Worm (Caenorhabditis elegans) whole organism, early embryonic: ENCODE measurements around the gene D1022.5.

Experiments used
- F13C5.2 ChIP-seq: sonication (generic microtip); optimal IDR thresholded peaks from 2 replicates; lab custom pipeline; 2017; ENCODE audit warnings: mild to moderate bottlenecking, missing genetic modification characterization, inconsistent platforms, missing compliant biosample characterization
- ama-1 ChIP-seq: fragments of 150-350 bp; optimal IDR thresholded peaks from 2 replicates; lab custom pipeline; 2014
- ceh-13 ChIP-seq: fragments of 200-800 bp; sonication (Bioruptor generic); optimal IDR thresholded peaks from 2 replicates; lab custom pipeline; 2018; ENCODE audit warnings: mild to moderate bottlenecking, missing genetic modification characterization, missing compliant biosample characterization
- hmg-4 ChIP-seq: fragments of 200-800 bp; sonication (Bioruptor generic); optimal IDR thresholded peaks from 2 replicates; lab custom pipeline; 2018; ENCODE audit warnings: mild to moderate bottlenecking, missing genetic modification characterization, missing compliant biosample characterization
- tbx-37 ChIP-seq: fragments of 200-800 bp; sonication (Bioruptor generic); conservative IDR thresholded peaks from 2 replicates; pipeline ENCODE4 v1.3.6; 2022; ENCODE audit warnings: missing genetic modification reagents, missing genetic modification characterization, missing compliant biosample characterization

- TF ChIP-seq ama-1 (lab: Kevin White, UChicago) (no peak), ceh-13 (no peak), hmg-4 (no peak), F13C5.2 (tag; lab: Kevin White, UChicago) (no peak), tbx-37 (GFP tag; lab: Robert Waterston, UW) (no peak)
Observed at ce11 chrII:7419563-7419962, 39.0 kb downstream of the D1022.5 start.
